Fruit fly (Drosophila melanogaster): Measurements from ENCODE around the gene CG42446.

- no peak for TF ChIP-seq CG8478 (optimal IDR thresholded peaks at IDR 0.05)
- no peak for TF ChIP-seq psq (optimal IDR thresholded peaks at IDR 0.05)
- no peak for TF ChIP-seq pan (optimal IDR thresholded peaks at IDR 0.05)
- TF ChIP-seq Dll (optimal IDR thresholded peaks at IDR 0.05), result no peak
Observed at dm6 chr3R:16355393-16355943, 4.4 kb downstream of the CG42446 start.
